Worm (Caenorhabditis elegans): ENCODE measurements around the gene ins-39.

DNA sequence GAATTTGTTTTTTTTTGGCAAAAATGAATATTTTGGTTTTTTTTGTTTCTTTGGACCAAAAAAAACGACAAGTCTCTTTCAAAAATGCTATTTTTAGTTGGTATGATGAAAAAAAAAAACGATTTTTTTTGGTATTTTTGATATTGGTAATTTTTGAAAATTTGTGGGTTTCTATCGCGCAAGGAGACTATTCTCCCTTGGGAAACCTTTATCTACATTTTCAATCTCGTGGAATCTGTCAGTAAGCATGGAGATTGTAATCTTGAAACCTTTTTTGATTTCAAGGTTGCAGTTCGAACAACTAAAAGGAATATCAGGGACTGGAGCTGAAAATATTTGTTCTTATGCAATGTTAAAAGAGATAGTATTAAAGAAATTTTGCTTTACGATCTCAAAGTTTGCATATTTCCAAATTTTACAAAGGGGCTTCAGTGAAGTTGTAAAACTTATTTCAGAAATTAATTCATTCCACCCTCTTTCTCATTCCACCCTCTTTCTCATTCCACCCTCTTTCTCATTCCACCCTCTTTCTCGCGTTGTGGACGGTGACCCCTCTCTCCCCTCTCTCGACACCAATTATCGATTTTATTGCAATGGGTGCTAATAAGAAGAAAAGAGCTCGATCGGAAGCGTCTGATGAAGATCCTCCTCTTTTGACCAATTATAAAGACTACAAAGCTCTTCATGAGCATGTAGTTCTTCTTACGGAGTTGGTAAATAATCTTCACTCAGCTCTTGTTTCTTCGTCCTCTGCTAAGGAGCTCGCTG, 5.1 kb downstream of the ins-39 start:
- TF ChIP-seq him-1 (tag; optimal IDR thresholded peaks at IDR 0.05) (no peak), dao-5 (tag; optimal IDR thresholded peaks at IDR 0.05) (no peak)
